Worm (Caenorhabditis elegans): ENCODE results near the gene F58H1.3.

DNA sequence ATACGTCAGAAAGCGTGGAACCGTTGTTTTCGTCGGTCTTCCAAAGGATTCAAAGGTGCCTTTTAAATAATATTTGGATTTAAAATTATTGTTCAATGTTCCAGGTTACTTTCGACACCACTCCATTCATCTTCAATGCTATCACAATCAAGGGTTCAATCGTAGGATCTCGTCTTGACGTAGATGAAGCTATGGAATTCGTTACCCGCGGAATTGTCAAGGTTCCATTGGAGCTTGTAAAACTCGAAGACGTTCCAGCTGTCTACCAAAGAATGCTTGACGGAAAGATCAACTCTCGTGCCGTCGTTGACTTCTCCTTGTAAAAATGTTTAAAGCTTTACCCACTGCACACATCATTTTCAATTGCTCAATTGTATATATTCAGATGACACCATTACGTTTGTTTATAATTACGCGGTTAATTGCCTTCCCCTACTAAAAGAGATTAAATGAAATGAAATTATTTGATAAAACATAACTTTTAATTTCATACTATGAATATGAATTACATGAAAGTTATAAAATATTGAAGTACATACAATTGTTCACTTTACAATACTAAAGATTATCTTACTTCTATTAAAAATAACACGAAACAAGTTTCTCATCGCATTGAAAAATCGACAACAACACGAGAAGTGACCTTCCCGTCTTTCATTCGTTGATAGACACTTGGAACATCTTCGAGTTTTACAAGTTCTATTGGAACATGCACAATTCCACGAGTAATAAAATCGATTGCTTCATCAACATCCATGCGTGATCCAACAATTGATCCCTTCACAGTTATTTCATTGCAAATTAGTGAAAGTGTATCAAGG is 44.5 kb upstream of the F58H1.3 start:
- peak; percentile 33 for TF ChIP-seq fos-1 (tag; optimal IDR thresholded peaks at IDR 0.05)
- peak; percentile 7 for TF ChIP-seq nhr-21 (tag; optimal IDR thresholded peaks at IDR 0.05)
- no peak for TF ChIP-seq nhr-12 (tag; optimal IDR thresholded peaks at IDR 0.05)
- TF ChIP-seq snpc-4 (tag; optimal IDR thresholded peaks at IDR 0.05): no peak
- TF ChIP-seq nhr-25 (tag; optimal IDR thresholded peaks at IDR 0.05): no peak
- TF ChIP-seq ZK546.5 (tag; optimal IDR thresholded peaks at IDR 0.05): no peak
- TF ChIP-seq ztf-4 (tag; optimal IDR thresholded peaks at IDR 0.05): peak; percentile 60
- no peak for TF ChIP-seq F13H6.1 (tag; optimal IDR thresholded peaks at IDR 0.05)
- no peak for TF ChIP-seq ztf-11 (tag; optimal IDR thresholded peaks at IDR 0.05)
- peak; percentile 62 for TF ChIP-seq nhr-6 (tag; optimal IDR thresholded peaks at IDR 0.05)

Data from whole organism, L2 larva.